Fruit fly (Drosophila melanogaster): ENCODE results near the gene CG32085.
A peak's percentile ranks its signal among the peaks of the same experiment; 100 is the strongest.

The CG32085 gene

dm6 chr3L:11680298-11680697 lies at the start of gene CG32085 (continued):
- TF ChIP-seq CG11695 (GFP tag; IDR thresholded peaks at IDR 0.05) (peak; percentile 48; the same call in 1 of the 3 replicates), CG9727 (GFP tag; optimal IDR thresholded peaks at IDR 0.05) (no peak), mld (GFP tag; IDR thresholded peaks at IDR 0.05; ENCODE audit: partially characterized antibody) (0 out of 3 replicates have a peak, but pooled peaks have one; percentile 47), CG10209 (GFP tag; optimal IDR thresholded peaks at IDR 0.05) (peak; percentile 20), CG8290 (GFP tag; optimal IDR thresholded peaks at IDR 0.05) (no peak), CG8290 (tag; optimal IDR thresholded peaks at IDR 0.05) (peak in 1 of 2 experiments; percentile 92), ap (GFP tag; IDR thresholded peaks at IDR 0.05) (no peak), fu2 (GFP tag; optimal IDR thresholded peaks at IDR 0.05) (peak; percentile 54), lov (optimal IDR thresholded peaks at IDR 0.05) (no peak), lov (GFP tag; IDR thresholded peaks at IDR 0.05) (no peak), trem (tag; optimal IDR thresholded peaks at IDR 0.05) (no peak), CG10979 (tag; optimal IDR thresholded peaks at IDR 0.05) (peak; percentile 31), tll (GFP tag; optimal IDR thresholded peaks at IDR 0.05) (no peak), CG18262 (tag; optimal IDR thresholded peaks at IDR 0.05) (no peak), usp (GFP tag; optimal IDR thresholded peaks at IDR 0.05) (no peak), NK7.1 (GFP tag; optimal IDR thresholded peaks at IDR 0.05) (peak; percentile 62), prd (optimal IDR thresholded peaks at IDR 0.05) (no peak), prd (GFP tag; IDR thresholded peaks at IDR 0.05) (peak; percentile 55), pb (GFP tag; optimal IDR thresholded peaks at IDR 0.05) (peak; percentile 25), sima (GFP tag; optimal IDR thresholded peaks at IDR 0.05) (no peak), D19A (tag; optimal IDR thresholded peaks at IDR 0.05) (peak; percentile 19), CG3726 (GFP tag; IDR thresholded peaks at IDR 0.05) (no peak), HHEX (GFP tag; optimal IDR thresholded peaks at IDR 0.05) (peak; percentile 53), Usf (GFP tag; optimal IDR thresholded peaks at IDR 0.05) (peak; percentile 10), Hr51 (GFP tag; optimal IDR thresholded peaks at IDR 0.05) (peak; percentile 22 to 33), CG9437 (GFP tag; optimal IDR thresholded peaks at IDR 0.05) (no peak), Gsc (GFP tag; IDR thresholded peaks at IDR 0.05) (no peak), dpn (GFP tag; optimal IDR thresholded peaks at IDR 0.05) (peak; percentile 57 to 74), CG4707 (GFP tag; optimal IDR thresholded peaks at IDR 0.05) (no peak), CG32772 (GFP tag; IDR thresholded peaks at IDR 0.05) (no peak), CG2202 (tag; optimal IDR thresholded peaks at IDR 0.05) (no peak), CG15601 (tag; optimal IDR thresholded peaks at IDR 0.05) (no peak), Taf1 (GFP tag; IDR thresholded peaks at IDR 0.05) (peak; percentile 30; the same call in 1 of the 2 replicates), hkb (optimal IDR thresholded peaks at IDR 0.05) (no peak), hkb (GFP tag; IDR thresholded peaks at IDR 0.05) (peak; percentile 58), Antp (GFP tag; optimal IDR thresholded peaks at IDR 0.05) (peak; percentile 84), BEAF-32 (GFP tag; optimal IDR thresholded peaks at IDR 0.05) (no peak), CG13296 (GFP tag; optimal IDR thresholded peaks at IDR 0.05) (peak; percentile 61), en (GFP tag; optimal IDR thresholded peaks at IDR 0.05) (peak; percentile 9), Rfx (GFP tag; IDR thresholded peaks at IDR 0.05) (peak; percentile 93), nom (GFP tag; optimal IDR thresholded peaks at IDR 0.05) (no peak), CG15514 (GFP tag; optimal IDR thresholded peaks at IDR 0.05) (peak; percentile 81), CG33557 (GFP tag; optimal IDR thresholded peaks at IDR 0.05) (no peak), al (GFP tag; IDR thresholded peaks at IDR 0.05) (peak; percentile 64), CG3838 (GFP tag; optimal IDR thresholded peaks at IDR 0.05) (no peak), mam (GFP tag; optimal IDR thresholded peaks at IDR 0.05) (peak; percentile 80), CG7357 (GFP tag; IDR thresholded peaks at IDR 0.05) (0 out of 3 replicates have a peak, but pooled peaks have one; percentile 43), hb (GFP tag; IDR thresholded peaks at IDR 0.05; ENCODE audit: partially characterized antibody) (no peak), BtbVII (GFP tag; optimal IDR thresholded peaks at IDR 0.05) (peak; percentile 36), E2f1 (GFP tag; IDR thresholded peaks at IDR 0.05) (peak; percentile 68), grn (GFP tag; optimal IDR thresholded peaks at IDR 0.05) (no peak), ssp (GFP tag; IDR thresholded peaks at IDR 0.05) (no peak)

Measured in whole organism, embryonic.